Fruit fly (Drosophila melanogaster) whole organism, pupa: ENCODE data around the gene CG15169.

Experiments
- CG10348 ChIP-seq: fragments of 200-800 bp; sonication (Bioruptor generic); IDR thresholded peaks from 2 replicates; pipeline ENCODE4 v1.3.6; 2022; ENCODE audit warnings: missing biosample characterization, missing genetic modification characterization
- CG12605 ChIP-seq: fragments of 200-800 bp; sonication (Bioruptor generic); IDR thresholded peaks from 2 replicates; pipeline ENCODE4 v1.3.6; 2022; ENCODE audit warnings: missing biosample characterization, missing genetic modification characterization
- CG13204 ChIP-seq: fragments of 200-800 bp; sonication (Bioruptor generic); optimal IDR thresholded peaks from 2 replicates; lab custom pipeline; 2018; ENCODE audit warnings: missing biosample characterization, mild to moderate bottlenecking, missing genetic modification characterization, moderate library complexity
- CG15710 ChIP-seq: fragments of 200-800 bp; sonication (Bioruptor generic); optimal IDR thresholded peaks from 2 replicates; lab custom pipeline; 2018; ENCODE audit warnings: missing biosample characterization, mild to moderate bottlenecking, missing genetic modification characterization, moderate library complexity
- CG17806 ChIP-seq: fragments of 200-800 bp; sonication (Bioruptor generic); optimal IDR thresholded peaks from 2 replicates; lab custom pipeline; 2018; ENCODE audit warnings: missing biosample characterization, mild to moderate bottlenecking, missing genetic modification characterization, moderate library complexity
- CG4496 ChIP-seq: fragments of 200-800 bp; sonication (Bioruptor generic); IDR thresholded peaks from 3 replicates; pipeline ENCODE4 v1.3.6; 2022; ENCODE audit warnings: missing biosample characterization, missing genetic modification characterization
- CG8159 ChIP-seq: fragments of 200-800 bp; sonication (Bioruptor generic); optimal IDR thresholded peaks from 3 replicates; lab custom pipeline; 2018; ENCODE audit warnings: missing biosample characterization, mild to moderate bottlenecking, missing genetic modification characterization, moderate library complexity
- EcR ChIP-seq: fragments of 200-800 bp; sonication (Bioruptor generic); optimal IDR thresholded peaks from 3 replicates; lab custom pipeline; 2019; ENCODE audit warnings: missing biosample characterization, missing genetic modification characterization, mild to moderate bottlenecking, moderate library complexity, missing genetic modification reagents
- Ets98B ChIP-seq: fragments of 200-800 bp; sonication (Bioruptor generic); IDR thresholded peaks from 2 replicates; pipeline ENCODE4 v1.3.6; 2022; ENCODE audit warnings: missing biosample characterization, missing genetic modification characterization
- rn ChIP-seq: fragments of 200-800 bp; sonication (Bioruptor generic); IDR thresholded peaks from 2 replicates; pipeline ENCODE4 v1.3.6; 2022; ENCODE audit warnings: missing biosample characterization, missing genetic modification characterization

- TF ChIP-seq EcR (no peak), Ets98B (GFP tag; lab: Robert Waterston, UW) (no peak), CG4496 (GFP tag; lab: Robert Waterston, UW) (no peak), CG13204 (GFP tag; lab: Kevin White, UChicago) (no peak), CG17806 (tag; lab: Kevin White, UChicago) (no peak), CG10348 (GFP tag; lab: Robert Waterston, UW) (no peak), CG15710 (no peak), CG8159 (no peak), rn (no peak), CG12605 (GFP tag; lab: Robert Waterston, UW) (no peak)
These were observed 11.6 kb downstream of the CG15169 start for dm6 chr2L:19002468-19002867.
